Fruit fly (Drosophila melanogaster): ENCODE measurements around the gene Mtr3.

The Mtr3 gene

DNA sequence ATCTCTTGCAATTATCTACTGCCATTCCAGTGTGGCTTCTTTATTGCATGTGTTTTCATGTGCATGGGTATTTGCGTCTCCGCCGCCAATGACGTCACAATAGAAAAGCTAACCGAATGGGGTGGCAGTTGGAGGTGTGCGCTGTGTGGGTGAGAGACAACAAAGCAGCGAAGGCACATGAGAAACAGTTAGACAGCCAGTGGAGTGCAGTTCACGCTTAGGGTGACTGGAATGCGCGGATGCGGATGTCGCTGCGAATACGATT, 41.9 kb downstream of the Mtr3 start:
- no peak for TF ChIP-seq noc (tag; optimal IDR thresholded peaks at IDR 0.05)

DNA sequence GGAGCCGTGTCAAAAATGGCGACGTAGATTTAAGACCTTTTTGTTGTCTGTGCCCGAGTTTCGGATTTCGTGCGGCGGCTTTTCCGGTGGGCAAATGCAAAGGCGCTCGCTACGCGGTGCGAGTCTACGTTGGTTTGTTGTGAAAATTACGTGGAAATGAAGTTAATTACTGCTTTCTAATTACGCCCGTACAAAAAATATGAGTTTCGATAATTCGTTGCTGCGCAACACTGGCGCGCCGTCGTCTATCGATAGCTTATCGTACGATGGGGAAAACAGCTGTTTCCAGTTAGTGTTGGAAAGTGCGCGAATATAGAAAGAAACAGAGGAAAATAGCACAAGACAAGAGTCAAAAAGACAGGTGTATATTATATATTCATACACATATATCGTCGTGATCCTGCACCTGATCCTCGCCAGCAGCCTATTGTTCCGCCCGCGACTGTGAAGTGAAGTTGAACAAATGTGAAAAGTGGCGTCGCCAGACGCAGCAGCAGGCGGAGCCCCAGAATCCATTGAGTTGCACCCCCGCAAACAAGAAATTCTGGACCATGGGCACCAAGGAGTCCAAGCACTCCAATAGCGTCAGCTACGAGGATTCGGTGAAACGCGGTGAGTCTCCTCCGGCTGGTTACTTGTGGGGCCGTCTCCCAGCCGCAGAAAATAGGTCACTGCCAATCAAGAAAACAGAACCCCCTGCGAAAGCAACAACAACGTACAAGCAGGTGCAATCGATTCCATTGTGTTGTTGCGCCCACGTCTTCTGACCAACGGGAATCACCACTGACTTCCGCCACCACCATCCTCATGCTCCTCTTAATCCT, 42.5 kb downstream of the Mtr3 start, which contains the start of the genes Rab8 and Usp32:
TSS of gene Rab8 (minus strand) at position 236 of the 824 bp plus-strand sequence.
TSS of gene Usp32 (plus strand) at position 297 of the 824 bp plus-strand sequence.
- peak; percentile 74 for TF ChIP-seq noc (tag; optimal IDR thresholded peaks at IDR 0.05)

DNA sequence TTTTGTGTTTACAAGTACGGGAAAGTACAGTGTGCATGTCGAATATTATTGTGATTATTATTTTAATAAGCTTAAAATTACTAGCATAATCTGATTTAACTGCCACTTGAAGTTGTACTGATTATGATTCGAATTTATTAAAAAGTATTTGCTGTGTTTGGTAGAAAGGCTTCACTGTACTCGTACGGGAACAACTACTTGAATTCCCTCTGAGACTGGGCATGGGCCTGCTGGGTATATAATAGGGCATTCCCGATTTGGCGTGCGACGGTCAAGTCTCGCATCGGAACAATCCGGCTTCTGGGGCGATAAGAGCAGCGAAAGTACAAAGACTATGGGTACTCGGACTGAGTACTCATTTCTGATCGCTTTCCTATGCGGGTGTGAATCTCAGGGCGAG, 43.8 kb downstream of the Mtr3 start:
- no peak for TF ChIP-seq noc (tag; optimal IDR thresholded peaks at IDR 0.05)

dm6 chr3L:19867238-19867637, 46.3 kb downstream of the Mtr3 start:
- no peak for TF ChIP-seq noc (tag; optimal IDR thresholded peaks at IDR 0.05)

Measured in whole organism, larva.